3 fruit fly cellular contexts compared by ENCODE assay signal in the genomic region with DNA sequence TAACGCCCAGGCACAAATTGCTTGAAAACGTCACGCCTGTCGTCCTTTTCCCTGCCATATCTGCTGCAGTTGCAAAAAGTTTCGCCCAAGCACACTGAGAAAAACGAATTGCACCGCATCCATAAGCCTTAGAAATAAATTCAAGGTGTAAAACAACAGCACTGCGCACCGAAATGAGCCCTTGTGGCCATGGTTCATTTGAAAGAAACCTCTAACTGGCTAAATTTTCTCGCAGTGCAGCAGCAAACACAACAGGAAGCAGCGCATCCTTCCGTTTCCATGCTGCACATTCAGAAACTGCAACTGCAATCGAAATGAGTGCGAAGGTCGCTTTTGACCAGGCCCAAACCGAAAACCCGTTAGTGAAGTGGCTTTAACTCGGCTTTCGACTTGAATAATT.
TF ChIP-seq lines count a peak whose summit lies in the region.

No protein-coding gene starts in this region.

- TF ChIP-seq CTCF in whole organism, embryonic (GFP tag; optimal IDR thresholded peaks at IDR 0.05; lab: Kevin White, UChicago) = no peak

TF ChIP-seq in whole organism, embryonic, 481 proteins besides CTCF, POLR2A, EP300 and RAD21:
- TF ChIP-seq Drgx (GFP tag; IDR thresholded peaks at IDR 0.05; lab: Robert Waterston, UW) = peak; percentile 21; the same call in 1 of the 2 replicates
- no peak for TF ChIP-seq Six4 (GFP tag; optimal IDR thresholded peaks at IDR 0.05; lab: Kevin White, UChicago)
- no peak for TF ChIP-seq CG8924 (tag; optimal IDR thresholded peaks at IDR 0.05; lab: Kevin White, UChicago)
- TF ChIP-seq crp (GFP tag; optimal IDR thresholded peaks at IDR 0.05; lab: Kevin White, UChicago) = no peak
- no peak for TF ChIP-seq prd (optimal IDR thresholded peaks at IDR 0.05; lab: Kevin White, UChicago)
- TF ChIP-seq prd (GFP tag; IDR thresholded peaks at IDR 0.05; lab: Robert Waterston, UW) = peak; percentile 28; the same call in 1 of the 3 replicates
- peak; percentile 37 for TF ChIP-seq Med (GFP tag; lab: Kevin White, UChicago)
- no peak for TF ChIP-seq Dek (tag; optimal IDR thresholded peaks at IDR 0.05; lab: Kevin White, UChicago)
- TF ChIP-seq sc (optimal IDR thresholded peaks at IDR 0.05; lab: Kevin White, UChicago) = no peak
- no peak for TF ChIP-seq sc (GFP tag; optimal IDR thresholded peaks at IDR 0.05; lab: Kevin White, UChicago)
- TF ChIP-seq CG10565 (GFP tag; optimal IDR thresholded peaks at IDR 0.05; lab: Kevin White, UChicago) = no peak
- no peak for TF ChIP-seq Fer2 (tag; optimal IDR thresholded peaks at IDR 0.05; lab: Kevin White, UChicago)
- no peak for TF ChIP-seq Mes4 (GFP tag; optimal IDR thresholded peaks at IDR 0.05; lab: Kevin White, UChicago)
- TF ChIP-seq Optix (GFP tag; IDR thresholded peaks at IDR 0.05; lab: Robert Waterston, UW) = 0 out of 3 replicates have a peak, but pooled peaks have one; percentile 28
- TF ChIP-seq CG13775 (GFP tag; optimal IDR thresholded peaks at IDR 0.05; lab: Kevin White, UChicago) = no peak
- TF ChIP-seq CG15514 (GFP tag; optimal IDR thresholded peaks at IDR 0.05; lab: Kevin White, UChicago) = no peak
- TF ChIP-seq crol (GFP tag; IDR thresholded peaks at IDR 0.05; lab: Robert Waterston, UW) = no peak
- no peak for TF ChIP-seq CG9817 (tag; optimal IDR thresholded peaks at IDR 0.05; lab: Kevin White, UChicago)

TF ChIP-seq in whole organism, prepupa, 60 proteins besides CTCF, POLR2A, EP300 and RAD21 (continues in another document):
- TF ChIP-seq dac (GFP tag; optimal IDR thresholded peaks at IDR 0.05; lab: Kevin White, UChicago) (no peak), CG10631 (GFP tag; optimal IDR thresholded peaks at IDR 0.05; lab: Kevin White, UChicago) (peak; percentile 34), CG6854 (GFP tag; optimal IDR thresholded peaks at IDR 0.05; lab: Kevin White, UChicago) (no peak), CG16779 (tag; optimal IDR thresholded peaks at IDR 0.05; lab: Kevin White, UChicago) (no peak), CG1621 (tag; optimal IDR thresholded peaks at IDR 0.05; lab: Kevin White, UChicago) (peak; percentile 6), Smox (GFP tag; optimal IDR thresholded peaks at IDR 0.05; lab: Kevin White, UChicago) (no peak), Hr38 (GFP tag; optimal IDR thresholded peaks at IDR 0.05; lab: Kevin White, UChicago) (no peak), Hr4 (GFP tag; optimal IDR thresholded peaks at IDR 0.05; lab: Kevin White, UChicago) (no peak), CG11902 (GFP tag; optimal IDR thresholded peaks at IDR 0.05; lab: Kevin White, UChicago) (peak; percentile 19), Hr39 (GFP tag; optimal IDR thresholded peaks at IDR 0.05; lab: Kevin White, UChicago) (peak; percentile 31), svp (GFP tag; lab: Kevin White, UChicago) (no peak), CG15336 (GFP tag; IDR thresholded peaks at IDR 0.05; lab: Robert Waterston, UW) (peak; percentile 43; the same call in 1 of the 2 replicates), CG6276 (GFP tag; optimal IDR thresholded peaks at IDR 0.05; lab: Kevin White, UChicago) (no peak), CG6792 (GFP tag; optimal IDR thresholded peaks at IDR 0.05; lab: Kevin White, UChicago) (no peak), CG11762 (GFP tag; optimal IDR thresholded peaks at IDR 0.05; lab: Kevin White, UChicago; ENCODE audit: insufficient read depth) (no peak), spab (GFP tag; optimal IDR thresholded peaks at IDR 0.05; lab: Kevin White, UChicago) (no peak), CG31627 (GFP tag; optimal IDR thresholded peaks at IDR 0.05; lab: Kevin White, UChicago) (peak; percentile 20), Eip75B (GFP tag; optimal IDR thresholded peaks at IDR 0.05; lab: Kevin White, UChicago) (no peak), CG6808 (GFP tag; optimal IDR thresholded peaks at IDR 0.05; lab: Kevin White, UChicago) (no peak), Sox102F (GFP tag; optimal IDR thresholded peaks at IDR 0.05; lab: Kevin White, UChicago) (peak; percentile 3), pdm3 (GFP tag; optimal IDR thresholded peaks at IDR 0.05; lab: Kevin White, UChicago) (peak; percentile 15), fd59A (GFP tag; optimal IDR thresholded peaks at IDR 0.05; lab: Kevin White, UChicago) (no peak), eg (GFP tag; IDR thresholded peaks at IDR 0.05; lab: Robert Waterston, UW) (no peak), Eip93F (GFP tag; optimal IDR thresholded peaks at IDR 0.05; lab: Kevin White, UChicago) (no peak), Blimp-1 (GFP tag; optimal IDR thresholded peaks at IDR 0.05; lab: Kevin White, UChicago) (no peak), salr (GFP tag; optimal IDR thresholded peaks at IDR 0.05; lab: Kevin White, UChicago) (no peak), Sox15 (GFP tag; optimal IDR thresholded peaks at IDR 0.05; lab: Kevin White, UChicago) (no peak), topi (GFP tag; optimal IDR thresholded peaks at IDR 0.05; lab: Kevin White, UChicago) (peak; percentile 28), Ets21C (GFP tag; optimal IDR thresholded peaks at IDR 0.05; lab: Kevin White, UChicago) (no peak), OdsH (GFP tag; optimal IDR thresholded peaks at IDR 0.05; lab: Kevin White, UChicago) (peak; percentile 28), Sox14 (GFP tag; optimal IDR thresholded peaks at IDR 0.05; lab: Kevin White, UChicago) (no peak), CG11294 (GFP tag; IDR thresholded peaks at IDR 0.05; lab: Robert Waterston, UW) (0 out of 2 replicates have a peak, but pooled peaks have one; percentile 25), Met (GFP tag; optimal IDR thresholded peaks at IDR 0.05; lab: Kevin White, UChicago) (peak; percentile 25), CG8319 (GFP tag; optimal IDR thresholded peaks at IDR 0.05; lab: Kevin White, UChicago) (peak; percentile 11), Ets96B (tag; optimal IDR thresholded peaks at IDR 0.05; lab: Kevin White, UChicago) (no peak), net (GFP tag; optimal IDR thresholded peaks at IDR 0.05; lab: Kevin White, UChicago) (no peak), CG8119 (GFP tag; IDR thresholded peaks at IDR 0.05; lab: Robert Waterston, UW) (no peak)

TF ChIP-seq in whole organism, pupa, 21 proteins besides CTCF, POLR2A, EP300 and RAD21:
- no peak for TF ChIP-seq CG15710 (tag; optimal IDR thresholded peaks at IDR 0.05; lab: Kevin White, UChicago)
- 0 out of 2 replicates have a peak, but pooled peaks have one; percentile 19 for TF ChIP-seq CG32121 (GFP tag; IDR thresholded peaks at IDR 0.05; lab: Robert Waterston, UW)
- TF ChIP-seq gl (tag; optimal IDR thresholded peaks at IDR 0.05; lab: Kevin White, UChicago) = no peak
- no peak for TF ChIP-seq CG34367 (tag; optimal IDR thresholded peaks at IDR 0.05; lab: Kevin White, UChicago)
- TF ChIP-seq rn (GFP tag; IDR thresholded peaks at IDR 0.05; lab: Robert Waterston, UW) = no peak
- no peak for TF ChIP-seq Pif1B (GFP tag; optimal IDR thresholded peaks at IDR 0.05; lab: Kevin White, UChicago)
- no peak for TF ChIP-seq EcR (GFP tag; optimal IDR thresholded peaks at IDR 0.05; lab: Kevin White, UChicago)
- TF ChIP-seq Snoo (tag; optimal IDR thresholded peaks at IDR 0.05; lab: Kevin White, UChicago) = no peak
- TF ChIP-seq CG10348 (GFP tag; IDR thresholded peaks at IDR 0.05; lab: Robert Waterston, UW) = no peak
- TF ChIP-seq CG8159 (tag; optimal IDR thresholded peaks at IDR 0.05; lab: Kevin White, UChicago) = peak; percentile 23
- no peak for TF ChIP-seq CG8301 (tag; optimal IDR thresholded peaks at IDR 0.05; lab: Kevin White, UChicago)
- TF ChIP-seq CG13204 (GFP tag; optimal IDR thresholded peaks at IDR 0.05; lab: Kevin White, UChicago) = no peak
- TF ChIP-seq CG14655 (GFP tag; optimal IDR thresholded peaks at IDR 0.05; lab: Kevin White, UChicago) = no peak
- no peak for TF ChIP-seq CG12605 (GFP tag; IDR thresholded peaks at IDR 0.05; lab: Robert Waterston, UW)
- no peak for TF ChIP-seq CG9948 (tag; optimal IDR thresholded peaks at IDR 0.05; lab: Kevin White, UChicago)
- TF ChIP-seq CG17806 (tag; optimal IDR thresholded peaks at IDR 0.05; lab: Kevin White, UChicago) = no peak
- no peak for TF ChIP-seq Ets98B (GFP tag; IDR thresholded peaks at IDR 0.05; lab: Robert Waterston, UW)
- no peak for TF ChIP-seq D1 (tag; optimal IDR thresholded peaks at IDR 0.05; lab: Kevin White, UChicago)
- TF ChIP-seq fd96Ca (GFP tag; IDR thresholded peaks at IDR 0.05; lab: Robert Waterston, UW) = peak; percentile 38; the same call in 1 of the 3 replicates
- peak; percentile 61; the same call in 2 of the 3 replicates for TF ChIP-seq CG4496 (GFP tag; IDR thresholded peaks at IDR 0.05; lab: Robert Waterston, UW)
- peak; percentile 7 for TF ChIP-seq Pif1A (GFP tag; optimal IDR thresholded peaks at IDR 0.05; lab: Kevin White, UChicago)
